Worm (Caenorhabditis elegans) whole organism, mixed stage, embryonic: ENCODE results near the gene F31E3.6.

ENCODE experiments used
- mep-1 ChIP-seq: fragments of 150-350 bp; optimal IDR thresholded peaks from 2 replicates; lab custom pipeline; 2017; ENCODE audit warnings: missing biosample characterization, missing genetic modification reagents, missing genetic modification characterization, inconsistent platforms
- nhr-12 ChIP-seq: fragments of 150-350 bp; optimal IDR thresholded peaks from 2 replicates; lab custom pipeline; 2014; ENCODE audit warnings: missing biosample characterization, missing genetic modification characterization
- pha-4 ChIP-seq: fragments of 150-350 bp; optimal IDR thresholded peaks from 2 replicates; lab custom pipeline; 2018; ENCODE audit warnings: missing biosample characterization, missing genetic modification reagents, missing genetic modification characterization

DNA sequence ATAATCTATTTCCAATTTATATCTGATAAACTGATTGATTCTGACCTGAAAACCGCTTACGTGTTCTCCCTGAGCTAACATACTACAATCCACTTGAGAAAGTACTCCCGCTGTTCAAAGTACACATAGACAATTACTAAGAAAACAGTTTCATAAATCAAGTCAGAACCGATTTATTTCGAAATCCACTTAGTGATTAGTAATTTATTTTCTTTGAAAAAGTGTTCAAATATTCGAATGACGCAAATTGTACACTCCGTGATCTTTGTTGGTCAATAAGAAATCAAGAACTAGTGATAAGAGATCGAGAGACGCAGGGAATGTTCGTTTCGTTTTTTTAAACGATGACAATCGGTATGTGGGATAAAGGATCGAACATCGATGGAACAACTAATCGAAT lies 10.6 kb downstream of the F31E3.6 start:
- TF ChIP-seq pha-4, result no peak
- TF ChIP-seq nhr-12 (tag; lab: Kevin White, UChicago), result no peak
- no peak for TF ChIP-seq mep-1 (tag; lab: Kevin White, UChicago)
